Worm (Caenorhabditis elegans): ENCODE measurements around the gene C17F4.2.
"Not testable (repeated sequence)": the region's sequence is repeated elsewhere in the genome, so short reads cannot be mapped to it uniquely, and the experiment has no call there.

The C17F4.2 gene

DNA sequence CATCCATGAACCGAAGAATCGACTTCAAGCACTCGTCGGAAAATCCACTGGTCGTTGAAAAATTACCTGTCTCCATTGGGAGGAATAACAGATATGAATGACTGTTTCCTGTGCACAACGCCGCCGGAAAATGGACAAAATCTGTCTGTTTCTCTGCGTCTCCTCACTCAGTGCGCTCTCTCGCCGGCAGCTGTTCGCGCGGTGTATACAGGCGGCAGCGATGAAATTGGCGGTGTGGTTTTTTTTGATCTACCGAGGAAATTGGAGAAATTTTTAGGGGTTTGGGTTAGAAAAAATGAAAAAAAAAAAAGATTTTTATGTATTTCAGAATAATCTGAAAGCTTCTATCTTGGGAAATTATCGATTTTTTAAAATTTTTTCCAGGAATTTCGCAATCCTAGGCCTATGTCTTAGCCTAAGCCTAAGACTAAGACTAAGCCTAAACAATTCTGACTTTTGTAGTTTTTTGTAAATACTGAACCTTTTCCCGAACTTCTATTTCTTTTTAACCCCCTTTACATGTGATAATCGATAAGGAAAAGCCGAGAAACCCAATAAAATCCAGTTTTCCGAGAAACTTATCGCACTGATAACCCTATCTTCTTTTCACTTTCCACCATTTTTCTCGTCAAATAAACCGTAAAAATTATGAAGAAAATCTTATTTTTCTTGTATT, at the start of gene C17F4.2, which contains the start of gene fbxc-50:
TSS of gene C17F4.2 (plus strand) at position 626 of the 676 bp plus-strand sequence.
TSS of gene fbxc-50 (minus strand) at position 81 of the 676 bp plus-strand sequence.
- TF ChIP-seq him-1 (tag; optimal IDR thresholded peaks at IDR 0.05) = no peak
- TF ChIP-seq W03F9.2 (tag; optimal IDR thresholded peaks at IDR 0.05) = no peak
- no peak for TF ChIP-seq dao-5 (tag; optimal IDR thresholded peaks at IDR 0.05)

DNA sequence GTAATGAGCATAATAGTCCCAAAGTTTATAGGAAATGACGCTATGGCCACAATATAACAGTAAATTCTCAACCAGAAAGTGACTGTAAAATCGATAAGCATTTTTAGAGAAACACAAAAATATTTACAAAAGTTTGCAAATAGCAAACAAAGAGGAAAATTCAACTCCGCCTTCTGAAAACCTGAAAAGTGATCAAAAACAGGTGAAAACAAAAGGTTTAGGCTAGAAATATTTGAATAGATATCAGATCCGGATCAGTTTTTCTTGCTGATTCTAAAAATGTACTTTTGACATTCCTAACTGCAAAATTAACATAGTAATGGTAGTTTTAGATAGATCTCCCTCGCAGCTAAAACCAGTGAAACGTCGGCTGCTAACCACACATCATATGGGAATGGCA, 49.5 kb upstream of the C17F4.2 start, which contains the start of gene sri-51:
TSS of gene sri-51 (minus strand) at position 101 of the 400 bp plus-strand sequence.
- no peak for TF ChIP-seq W03F9.2 (tag; optimal IDR thresholded peaks at IDR 0.05)
- TF ChIP-seq dao-5 (tag; optimal IDR thresholded peaks at IDR 0.05) = no peak
- TF ChIP-seq him-1 (tag; optimal IDR thresholded peaks at IDR 0.05) = no peak

DNA sequence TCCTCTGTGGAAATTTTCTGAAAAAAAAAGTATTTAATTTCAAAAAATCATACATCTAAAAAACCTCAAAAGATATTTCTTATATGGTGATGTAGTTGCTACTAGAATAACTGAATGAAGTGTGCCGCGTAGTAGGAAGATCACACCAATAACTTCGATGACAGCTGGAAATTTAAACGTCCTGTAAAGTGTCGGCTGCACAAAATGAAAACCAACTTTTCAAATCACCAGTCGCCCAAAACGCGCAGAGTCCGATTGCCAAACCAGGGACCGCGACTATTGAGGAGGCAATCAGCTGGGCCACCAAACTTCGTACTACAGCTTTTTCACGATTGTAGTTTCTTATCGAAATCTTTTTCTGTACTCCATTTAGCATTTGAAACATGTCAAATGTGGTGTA, 47.2 kb upstream of the C17F4.2 start, which contains the start of gene sri-48:
TSS of gene sri-48 (minus strand) at position 101 of the 400 bp plus-strand sequence.
- not testable (repeated sequence) for TF ChIP-seq him-1, W03F9.2, dao-5 (tag; optimal IDR thresholded peaks at IDR 0.05)

DNA sequence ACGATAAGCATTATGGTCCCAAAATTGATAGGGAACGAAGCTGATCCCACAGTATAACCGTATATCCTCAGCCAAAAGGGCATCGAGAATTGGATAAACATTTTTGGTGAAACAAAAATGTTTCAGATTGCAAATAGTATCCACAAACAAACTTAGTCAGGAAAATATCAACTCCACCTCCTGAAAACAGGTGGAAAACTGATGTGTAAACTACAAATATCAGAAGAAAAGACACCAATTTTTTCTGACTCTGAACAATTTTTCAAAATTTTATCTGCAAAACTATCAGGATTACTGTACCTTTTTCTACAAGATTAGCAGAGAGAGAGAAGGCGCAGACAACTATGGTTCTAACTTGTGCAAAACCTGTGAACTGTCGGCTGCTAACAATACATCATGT, 45.9 kb upstream of the C17F4.2 start, which contains the start of gene sri-53:
TSS of gene sri-53 (minus strand) at position 101 of the 400 bp plus-strand sequence.
- TF ChIP-seq W03F9.2 (tag; optimal IDR thresholded peaks at IDR 0.05) (no peak), dao-5 (tag; optimal IDR thresholded peaks at IDR 0.05) (no peak), him-1 (tag; optimal IDR thresholded peaks at IDR 0.05) (no peak)

DNA sequence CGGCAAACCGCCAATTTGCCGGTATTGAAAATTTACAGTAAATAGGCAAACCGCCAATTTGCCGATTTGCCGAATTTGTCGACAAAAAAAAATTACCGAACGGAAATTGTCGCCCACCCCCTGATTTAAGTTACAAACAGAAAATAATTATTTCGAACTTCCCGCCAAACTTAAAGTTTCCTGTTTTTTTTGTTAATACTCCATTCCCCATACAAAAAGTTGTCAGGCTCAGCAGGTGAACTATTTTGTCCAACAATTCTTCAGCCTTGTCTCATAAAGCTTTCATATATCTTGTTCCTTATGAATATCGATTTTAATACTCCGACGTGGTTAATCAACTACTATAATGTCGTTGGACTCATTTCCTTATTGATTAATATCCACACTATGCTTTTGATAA, 45.1 kb upstream of the C17F4.2 start, which contains the start of gene sri-50:
TSS of gene sri-50 (plus strand) at position 301 of the 400 bp plus-strand sequence.
- TF ChIP-seq dao-5 (tag; optimal IDR thresholded peaks at IDR 0.05) (no peak), W03F9.2 (tag; optimal IDR thresholded peaks at IDR 0.05) (no peak), him-1 (tag; optimal IDR thresholded peaks at IDR 0.05) (no peak)

DNA sequence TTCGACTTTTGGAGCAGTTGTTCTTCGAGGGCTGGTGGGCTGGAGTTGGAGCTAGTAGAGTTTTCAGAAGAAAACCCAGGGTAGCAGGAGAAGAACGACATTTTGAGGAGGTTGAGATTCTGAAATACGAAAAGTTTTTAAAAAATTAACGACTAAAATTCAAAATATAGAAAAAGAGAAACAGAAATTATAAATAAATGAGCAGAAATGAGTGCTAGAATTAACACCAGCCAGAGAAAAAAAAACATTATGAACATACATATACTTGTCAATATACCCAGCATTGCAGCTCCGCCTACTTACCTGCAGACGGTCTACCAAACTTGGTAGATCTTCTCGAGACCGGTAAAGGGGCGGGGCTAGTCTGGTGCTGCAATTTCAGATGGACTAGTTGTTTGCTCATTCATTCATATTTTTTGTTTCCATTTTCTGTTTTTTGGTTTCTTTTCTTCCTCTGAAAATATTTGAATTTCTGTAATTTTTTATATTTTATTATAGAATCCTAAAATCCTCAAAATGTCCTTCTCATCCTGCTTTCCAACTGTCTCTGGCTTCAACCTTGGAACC, 42.0 kb upstream of the C17F4.2 start, which contains the start of the genes ZC239.20 and ZC239.21:
TSS of gene ZC239.20 (minus strand) at position 101 of the 567 bp plus-strand sequence.
TSS of gene ZC239.21 (plus strand) at position 517 of the 567 bp plus-strand sequence.
- no peak for TF ChIP-seq W03F9.2 (tag; optimal IDR thresholded peaks at IDR 0.05)
- TF ChIP-seq dao-5 (tag; optimal IDR thresholded peaks at IDR 0.05) = no peak
- no peak for TF ChIP-seq him-1 (tag; optimal IDR thresholded peaks at IDR 0.05)

DNA sequence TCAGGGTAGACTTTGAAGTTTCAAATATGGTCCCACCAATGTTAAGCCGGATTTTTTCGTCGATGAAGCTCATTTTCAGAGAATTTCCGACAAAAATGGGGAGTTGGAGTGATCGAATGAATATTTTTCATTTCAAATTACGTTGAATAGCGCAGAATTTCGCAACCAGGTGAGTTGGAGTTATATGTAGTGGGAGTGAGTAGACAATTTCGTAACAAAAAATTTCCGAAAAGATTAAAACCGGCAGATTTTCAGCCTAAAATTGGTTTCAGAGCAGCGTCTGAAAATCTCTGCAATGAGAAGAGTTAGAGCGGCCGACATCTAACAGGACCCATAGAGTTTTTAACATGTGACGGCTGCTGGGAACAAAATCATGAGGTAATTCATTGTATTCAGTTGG, 39.8 kb upstream of the C17F4.2 start, which contains the start of gene sdz-35:
TSS of gene sdz-35 (minus strand) at position 101 of the 400 bp plus-strand sequence.
- TF ChIP-seq dao-5 (tag; optimal IDR thresholded peaks at IDR 0.05) = no peak
- TF ChIP-seq him-1 (tag; optimal IDR thresholded peaks at IDR 0.05) = no peak
- TF ChIP-seq W03F9.2 (tag; optimal IDR thresholded peaks at IDR 0.05) = no peak

DNA sequence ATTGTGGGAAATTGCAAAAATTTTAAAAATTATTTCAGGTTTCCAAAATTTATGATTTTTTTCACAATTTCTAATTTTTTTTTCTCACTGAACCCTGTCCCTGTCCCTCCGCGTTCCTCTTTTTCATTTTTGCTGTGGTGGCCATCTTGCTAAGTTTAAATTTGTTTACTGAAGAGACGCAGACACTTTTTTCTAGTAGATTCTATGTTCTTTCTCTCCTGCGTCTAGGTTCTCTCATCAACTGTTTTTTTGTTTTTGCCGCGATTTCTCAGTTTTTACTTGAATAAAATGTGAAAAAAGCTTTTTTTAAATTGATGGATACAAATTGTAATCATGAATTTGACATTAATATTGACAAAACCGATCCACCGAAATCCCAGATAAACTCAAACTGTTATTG, 39.2 kb upstream of the C17F4.2 start, which contains the start of gene ZC239.6:
TSS of gene ZC239.6 (plus strand) at position 381 of the 400 bp plus-strand sequence.
- no peak for TF ChIP-seq dao-5 (tag; optimal IDR thresholded peaks at IDR 0.05)
- no peak for TF ChIP-seq W03F9.2 (tag; optimal IDR thresholded peaks at IDR 0.05)
- TF ChIP-seq him-1 (tag; optimal IDR thresholded peaks at IDR 0.05) = no peak

DNA sequence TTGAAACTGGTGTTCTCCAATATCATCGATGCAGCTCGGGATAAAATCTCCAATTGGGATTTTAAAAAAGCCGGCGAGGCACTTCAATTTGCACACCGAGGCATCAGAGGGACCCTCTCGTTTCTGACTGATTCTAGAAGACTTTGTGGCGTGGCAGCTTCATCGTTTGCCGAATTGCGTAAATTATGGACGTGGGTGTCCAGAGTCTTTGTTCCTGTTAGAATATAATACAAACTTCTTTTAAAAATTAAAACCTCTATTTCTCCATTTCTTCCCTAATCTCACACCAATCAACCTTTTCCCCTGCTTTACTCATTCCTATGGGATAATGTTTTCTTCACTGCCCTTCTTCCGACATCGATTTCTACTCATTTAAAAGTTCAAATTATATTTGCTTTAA, 38.1 kb upstream of the C17F4.2 start, which contains the start of gene ZC239.5:
TSS of gene ZC239.5 (plus strand) at position 301 of the 400 bp plus-strand sequence.
- TF ChIP-seq dao-5 (tag; optimal IDR thresholded peaks at IDR 0.05) (no peak), W03F9.2 (tag; optimal IDR thresholded peaks at IDR 0.05) (no peak), him-1 (tag; optimal IDR thresholded peaks at IDR 0.05) (no peak)

DNA sequence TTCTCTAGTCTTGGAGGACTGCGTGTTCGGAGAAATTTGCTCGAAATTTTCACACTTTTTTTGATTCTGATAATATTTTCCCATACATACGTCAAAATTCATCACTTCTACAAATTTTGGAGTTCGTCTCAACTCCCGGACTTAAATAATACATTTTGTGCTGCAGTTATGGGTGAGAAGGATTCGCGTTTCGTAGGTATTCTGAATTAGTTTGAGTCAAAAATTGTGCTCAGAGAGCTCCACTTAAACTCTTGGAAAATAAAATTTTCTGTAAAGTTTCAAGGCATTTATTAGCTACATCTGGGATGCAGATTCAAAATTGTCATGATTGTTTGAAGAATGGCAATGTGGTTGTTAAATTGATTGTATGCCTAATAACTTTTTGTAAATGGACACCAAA, 34.6 kb upstream of the C17F4.2 start, which contains the start of gene ZC239.4:
TSS of gene ZC239.4 (plus strand) at position 301 of the 400 bp plus-strand sequence.
- no peak for TF ChIP-seq W03F9.2 (tag; optimal IDR thresholded peaks at IDR 0.05)
- TF ChIP-seq dao-5 (tag; optimal IDR thresholded peaks at IDR 0.05) = no peak
- no peak for TF ChIP-seq him-1 (tag; optimal IDR thresholded peaks at IDR 0.05)

DNA sequence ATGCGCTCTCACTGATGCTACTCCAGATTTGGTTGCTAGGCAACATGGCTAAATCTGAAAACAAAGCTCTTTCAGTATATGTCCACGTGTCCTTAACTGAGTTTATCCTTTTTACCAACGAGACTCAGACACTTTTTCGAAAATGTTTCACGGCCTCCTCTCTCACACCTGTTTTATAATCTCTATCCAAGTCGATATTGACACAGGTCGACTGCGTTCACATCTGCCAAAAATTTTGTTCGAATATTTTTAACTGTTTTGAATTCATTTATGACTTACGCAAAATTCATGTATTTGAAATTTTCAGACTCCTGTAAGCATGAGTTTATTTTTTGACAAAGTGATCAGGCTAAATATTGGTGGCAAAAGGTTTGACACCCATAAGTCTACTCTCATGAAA, 32.7 kb upstream of the C17F4.2 start, which contains the start of gene ZC239.3:
TSS of gene ZC239.3 (plus strand) at position 301 of the 400 bp plus-strand sequence.
- not testable (repeated sequence) for TF ChIP-seq W03F9.2, dao-5, him-1 (tag; optimal IDR thresholded peaks at IDR 0.05)

DNA sequence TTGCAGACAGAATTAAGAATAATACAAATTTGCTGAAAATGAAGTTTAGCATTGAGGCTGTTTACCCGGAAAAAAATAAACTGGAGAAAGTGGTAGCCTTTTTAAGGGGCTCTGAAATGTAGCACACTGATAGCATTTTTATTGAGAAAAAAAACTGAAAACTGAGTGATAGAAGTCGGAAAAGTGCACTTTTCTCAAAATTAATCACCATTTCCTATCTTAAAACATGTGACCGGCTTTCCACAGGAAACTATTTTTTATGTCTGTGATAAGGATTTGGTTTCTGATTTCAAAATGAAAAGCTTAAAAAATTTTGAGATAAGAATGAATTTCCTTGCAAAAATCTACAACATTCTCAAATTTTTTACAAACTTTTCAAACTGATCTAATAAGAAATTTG, 27.7 kb upstream of the C17F4.2 start, which contains the start of gene ZC239.22:
TSS of gene ZC239.22 (minus strand) at position 101 of the 400 bp plus-strand sequence.
- TF ChIP-seq W03F9.2 (tag; optimal IDR thresholded peaks at IDR 0.05) (no peak), dao-5 (tag; optimal IDR thresholded peaks at IDR 0.05) (no peak), him-1 (tag; optimal IDR thresholded peaks at IDR 0.05) (no peak)

DNA sequence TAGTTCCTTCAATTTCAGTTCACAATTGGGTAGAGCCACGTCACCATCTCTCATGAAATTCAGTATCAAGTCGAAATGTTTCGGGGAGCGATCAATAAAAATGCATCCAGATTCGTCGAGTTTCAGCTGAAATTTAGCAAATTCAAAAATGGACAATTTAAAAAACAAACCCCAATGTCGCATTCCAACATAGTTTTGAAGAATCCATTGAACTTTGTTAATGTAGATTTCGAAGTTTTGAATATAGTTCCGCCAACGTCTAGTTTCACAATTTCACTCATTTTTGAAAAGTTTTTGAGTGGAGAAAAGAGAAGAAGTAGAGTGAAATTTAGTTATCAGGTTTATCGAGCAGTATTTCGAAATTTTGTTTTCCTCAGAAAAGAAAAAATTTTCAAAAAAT, 26.7 kb upstream of the C17F4.2 start, which contains the start of gene ZC239.14:
TSS of gene ZC239.14 (minus strand) at position 305 of the 400 bp plus-strand sequence.
- TF ChIP-seq W03F9.2 (tag; optimal IDR thresholded peaks at IDR 0.05) (no peak), dao-5 (tag; optimal IDR thresholded peaks at IDR 0.05) (no peak), him-1 (tag; optimal IDR thresholded peaks at IDR 0.05) (no peak)
